Fruit fly (Drosophila melanogaster): ENCODE measurements around the gene Rbsn-5.

Gene Rbsn-5

DNA sequence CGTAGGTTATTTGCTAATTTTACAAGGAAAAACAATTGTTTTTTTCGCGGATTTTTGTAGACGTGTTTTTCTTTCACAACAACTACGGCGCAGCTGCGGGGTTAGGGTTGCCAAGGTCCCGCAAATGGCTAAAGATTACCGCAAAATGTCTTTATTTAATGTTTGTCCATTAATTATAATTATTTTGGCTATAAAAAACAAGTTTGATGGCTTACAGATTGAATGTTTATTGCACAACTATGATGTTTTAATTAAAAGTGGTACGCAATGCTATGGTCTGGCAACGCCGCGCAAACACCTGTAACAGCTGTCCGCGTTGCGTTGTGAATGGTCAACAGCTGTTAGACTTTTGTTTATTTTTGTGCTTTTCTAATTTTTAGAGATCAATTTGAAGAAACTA lies 3.0 kb upstream of the Rbsn-5 start (continued):
- TF ChIP-seq chif (GFP tag; optimal IDR thresholded peaks at IDR 0.05) (peak; percentile 38 to 72), Camta (GFP tag; optimal IDR thresholded peaks at IDR 0.05) (peak; percentile 50), CG4707 (GFP tag; optimal IDR thresholded peaks at IDR 0.05) (no peak), danr (GFP tag; IDR thresholded peaks at IDR 0.05) (peak; percentile 43; the same call in 1 of the 2 replicates), zen2 (GFP tag; IDR thresholded peaks at IDR 0.05; ENCODE audit: partially characterized antibody) (no peak), br (optimal IDR thresholded peaks at IDR 0.05) (no peak), CG17361 (GFP tag; IDR thresholded peaks at IDR 0.05) (peak; percentile 70), CG8281 (tag; optimal IDR thresholded peaks at IDR 0.05) (no peak), Dref (GFP tag; IDR thresholded peaks at IDR 0.05) (no peak), gsb-n (tag; optimal IDR thresholded peaks at IDR 0.05) (no peak), CG33557 (GFP tag; optimal IDR thresholded peaks at IDR 0.05) (peak; percentile 34), NfI (GFP tag; optimal IDR thresholded peaks at IDR 0.05) (peak; percentile 73), B-H2 (GFP tag; optimal IDR thresholded peaks at IDR 0.05) (peak; percentile 80), Dbx (GFP tag; IDR thresholded peaks at IDR 0.05) (peak; percentile 49; the same call in 1 of the 3 replicates), so (GFP tag; IDR thresholded peaks at IDR 0.05) (0 out of 3 replicates have a peak, but pooled peaks have one; percentile 56), hkb (optimal IDR thresholded peaks at IDR 0.05) (peak; percentile 7), hkb (GFP tag; IDR thresholded peaks at IDR 0.05) (peak; percentile 47; the same call in 1 of the 2 replicates), bab2 (GFP tag; optimal IDR thresholded peaks at IDR 0.05) (peak; percentile 76), tin (GFP tag; optimal IDR thresholded peaks at IDR 0.05) (peak; percentile 76), ap (GFP tag; IDR thresholded peaks at IDR 0.05) (no peak), az2 (GFP tag; optimal IDR thresholded peaks at IDR 0.05) (peak; percentile 62), Mrtf (GFP tag; IDR thresholded peaks at IDR 0.05) (no peak), Blimp-1 (GFP tag; optimal IDR thresholded peaks at IDR 0.05) (peak; percentile 67), CG3726 (GFP tag; IDR thresholded peaks at IDR 0.05) (no peak), ftz-f1 (GFP tag; optimal IDR thresholded peaks at IDR 0.05) (peak; percentile 71), CG16779 (GFP tag; IDR thresholded peaks at IDR 0.05) (no peak), CG3407 (GFP tag; optimal IDR thresholded peaks at IDR 0.05) (no peak), CG7271 (tag; optimal IDR thresholded peaks at IDR 0.05) (no peak), CG10366 (GFP tag; IDR thresholded peaks at IDR 0.05) (peak; percentile 68), stc (GFP tag; IDR thresholded peaks at IDR 0.05) (peak; percentile 69), unpg (GFP tag; optimal IDR thresholded peaks at IDR 0.05) (peak; percentile 74), Lpt (GFP tag; optimal IDR thresholded peaks at IDR 0.05) (no peak), gem (tag; optimal IDR thresholded peaks at IDR 0.05) (peak; percentile 80), slou (GFP tag; optimal IDR thresholded peaks at IDR 0.05) (peak; percentile 71), ac (GFP tag; optimal IDR thresholded peaks at IDR 0.05) (no peak), Lhr (GFP tag; optimal IDR thresholded peaks at IDR 0.05) (peak; percentile 19), CG6854 (GFP tag; optimal IDR thresholded peaks at IDR 0.05) (peak; percentile 53), CG6272 (GFP tag; IDR thresholded peaks at IDR 0.05) (peak; percentile 57), p53 (GFP tag; optimal IDR thresholded peaks at IDR 0.05) (peak; percentile 43), D19B (GFP tag; optimal IDR thresholded peaks at IDR 0.05) (peak; percentile 37), Vsx1 (GFP tag; optimal IDR thresholded peaks at IDR 0.05) (peak; percentile 42), otp (GFP tag; IDR thresholded peaks at IDR 0.05) (0 out of 3 replicates have a peak, but pooled peaks have one; percentile 33), grn (GFP tag; optimal IDR thresholded peaks at IDR 0.05) (peak; percentile 16), dpn (GFP tag; optimal IDR thresholded peaks at IDR 0.05) (peak; percentile 71 to 76), tap (tag; optimal IDR thresholded peaks at IDR 0.05) (peak; percentile 56), trh (GFP tag; optimal IDR thresholded peaks at IDR 0.05) (peak; percentile 26), Atf-2 (GFP tag; optimal IDR thresholded peaks at IDR 0.05) (peak; percentile 26), crp (GFP tag; optimal IDR thresholded peaks at IDR 0.05) (peak; percentile 92 to 99), CG1603 (tag; optimal IDR thresholded peaks at IDR 0.05) (peak; percentile 74), CG17912 (GFP tag; optimal IDR thresholded peaks at IDR 0.05) (no peak), chinmo (GFP tag; IDR thresholded peaks at IDR 0.05; ENCODE audit: partially characterized antibody) (no peak)

Data from whole organism, embryonic.